Worm (Caenorhabditis elegans) whole organism, late embryonic: Measurements from ENCODE around the gene W03B1.9.

Experiments used
- F13H6.1 ChIP-seq: sonication (generic microtip); optimal IDR thresholded peaks from 2 replicates; lab custom pipeline; 2016; ENCODE audit warnings: missing genetic modification characterization, missing compliant biosample characterization
- ama-1 ChIP-seq: fragments of 150-350 bp; optimal IDR thresholded peaks from 2 replicates; lab custom pipeline; 2014
- dmd-4 ChIP-seq: sonication (generic microtip); optimal IDR thresholded peaks from 2 replicates; lab custom pipeline; 2016; ENCODE audit warnings: borderline replicate concordance, missing genetic modification characterization, missing compliant biosample characterization
- dve-1 ChIP-seq: sonication (generic microtip); optimal IDR thresholded peaks from 2 replicates; lab custom pipeline; 2017; ENCODE audit warnings: antibody characterized with exemption, mild to moderate bottlenecking, missing genetic modification characterization, missing compliant biosample characterization
- fkh-10 ChIP-seq: fragments of 150-350 bp; optimal IDR thresholded peaks from 2 replicates; lab custom pipeline; 2014; ENCODE audit warnings: missing biosample characterization, missing genetic modification reagents, missing genetic modification characterization
- hlh-13 ChIP-seq: fragments of 200-800 bp; sonication (Bioruptor generic); optimal IDR thresholded peaks from 2 replicates; lab custom pipeline; 2018; ENCODE audit warnings: mild to moderate bottlenecking, missing genetic modification characterization, missing compliant biosample characterization
- hlh-30 ChIP-seq: sonication (generic microtip); optimal IDR thresholded peaks from 2 replicates; lab custom pipeline; 2017; ENCODE audit warnings: antibody characterized with exemption, missing genetic modification characterization, missing compliant biosample characterization; ENCODE audit not compliant: insufficient read depth
- lin-11 ChIP-seq: fragments of 200-800 bp; sonication (Bioruptor generic); optimal IDR thresholded peaks from 2 replicates; lab custom pipeline; 2018; ENCODE audit warnings: mild to moderate bottlenecking, missing genetic modification characterization, missing compliant biosample characterization
- pha-4 ChIP-seq: fragments of 150-350 bp; optimal IDR thresholded peaks from 2 replicates; lab custom pipeline; 2018; ENCODE audit warnings: missing biosample characterization, missing genetic modification reagents, missing genetic modification characterization
- pqm-1 ChIP-seq: sonication (generic microtip); optimal IDR thresholded peaks from 2 replicates; lab custom pipeline; 2016; ENCODE audit warnings: missing genetic modification characterization, missing compliant biosample characterization
- pros-1 ChIP-seq: fragments of 150-350 bp; optimal IDR thresholded peaks from 2 replicates; lab custom pipeline; 2014; ENCODE audit warnings: missing biosample characterization, missing genetic modification reagents, missing genetic modification characterization
- zip-5 ChIP-seq: sonication (generic microtip); optimal IDR thresholded peaks from 2 replicates; lab custom pipeline; 2016; ENCODE audit warnings: missing genetic modification characterization, missing compliant biosample characterization

DNA sequence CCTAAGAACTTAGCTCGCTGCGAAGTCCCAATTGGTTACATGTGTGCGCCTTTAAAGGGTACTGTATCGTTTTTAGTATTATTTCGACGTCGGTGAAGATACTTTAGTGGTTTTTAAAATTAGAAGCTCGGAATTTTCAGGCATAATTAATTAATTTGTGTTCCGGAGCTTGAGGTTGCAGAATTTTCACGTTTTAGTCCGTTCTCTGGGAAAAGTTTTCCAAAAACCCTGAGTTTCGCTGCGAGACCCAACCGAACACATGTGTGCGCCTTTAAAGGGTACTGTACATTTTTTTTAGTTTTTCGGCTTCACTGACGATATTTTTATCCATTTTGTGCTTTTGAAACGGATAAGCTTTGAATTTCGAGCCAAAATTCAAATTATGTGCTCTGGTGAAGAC lies 36.7 kb upstream of the W03B1.9 start:
- TF ChIP-seq pqm-1 (tag; lab: Kevin White, UChicago) (no peak), F13H6.1 (tag; lab: Kevin White, UChicago) (no peak), dve-1 (tag; lab: Kevin White, UChicago) (no peak), fkh-10 (GFP tag; lab: Kevin White, UChicago) (no peak), zip-5 (no peak), pha-4 (tag; lab: Kevin White, UChicago) (no peak), lin-11 (no peak), hlh-30 (tag; lab: Kevin White, UChicago) (no peak), hlh-13 (no peak), pros-1 (tag; lab: Kevin White, UChicago) (no peak), ama-1 (lab: Kevin White, UChicago) (no peak), dmd-4 (tag; lab: Kevin White, UChicago) (no peak)
